Fruit fly (Drosophila melanogaster): ENCODE measurements around the gene CG34031.

dm6 chr3L:23214158-23214557, 39.9 kb downstream of the CG34031 start:
- no peak for TF ChIP-seq insv (optimal IDR thresholded peaks at IDR 0.05)
- TF ChIP-seq ttk (optimal IDR thresholded peaks at IDR 0.05), result no peak
- no peak for TF ChIP-seq h (optimal IDR thresholded peaks at IDR 0.05)

Measured in Kc167 (cell line).